Fruit fly (Drosophila melanogaster) whole organism, embryonic: ENCODE data around the gene Mst89B.
A peak's percentile ranks its signal among the peaks of the same experiment; 100 is the strongest.

Experiments used
- Adf1 ChIP-seq: fragments of 200-800 bp; sonication (Bioruptor generic); IDR thresholded peaks from 2 replicates; pipeline ENCODE4 v1.3.6; 2022; ENCODE audit warnings: missing biosample characterization, missing genetic modification characterization
- CG11093 ChIP-seq: fragments of 200-800 bp; sonication (Bioruptor generic); IDR thresholded peaks from 3 replicates; pipeline ENCODE4 v1.3.6; 2022; ENCODE audit warnings: missing biosample characterization, missing genetic modification characterization
- CG12299 ChIP-seq: fragments of 200-800 bp; sonication (Bioruptor generic); optimal IDR thresholded peaks from 2 replicates; lab custom pipeline; 2018; ENCODE audit warnings: missing biosample characterization, mild to moderate bottlenecking, missing genetic modification characterization
- CG13296 ChIP-seq: fragments of 200-800 bp; sonication (Bioruptor generic); optimal IDR thresholded peaks from 3 replicates; lab custom pipeline; 2018; ENCODE audit warnings: missing biosample characterization, mild to moderate bottlenecking, missing genetic modification characterization
- CG14860 ChIP-seq: fragments of 200-800 bp; sonication (Bioruptor generic); IDR thresholded peaks from 3 replicates; pipeline ENCODE4 v1.3.6; 2022; ENCODE audit warnings: missing biosample characterization, missing genetic modification characterization; ENCODE audit not compliant: partially characterized antibody
- CG15479 ChIP-seq: fragments of 200-800 bp; sonication (Bioruptor generic); optimal IDR thresholded peaks from 3 replicates; lab custom pipeline; 2019; ENCODE audit warnings: missing biosample characterization, mild to moderate bottlenecking, missing genetic modification characterization, moderate library complexity
- CG15601 ChIP-seq: fragments of 200-800 bp; sonication (Bioruptor generic); optimal IDR thresholded peaks from 3 replicates; lab custom pipeline; 2019; ENCODE audit warnings: missing biosample characterization, mild to moderate bottlenecking, missing genetic modification characterization, moderate library complexity
- CG1647 ChIP-seq: fragments of 200-800 bp; sonication (Bioruptor generic); optimal IDR thresholded peaks from 3 replicates; lab custom pipeline; 2016; ENCODE audit warnings: missing biosample characterization, missing genetic modification characterization
- CG17912 ChIP-seq: fragments of 200-800 bp; sonication (Bioruptor generic); optimal IDR thresholded peaks from 2 replicates; lab custom pipeline; 2018; ENCODE audit warnings: missing biosample characterization, mild to moderate bottlenecking, missing genetic modification characterization
- CG2875 ChIP-seq: fragments of 200-800 bp; sonication (Bioruptor generic); optimal IDR thresholded peaks from 2 replicates; lab custom pipeline; 2017; ENCODE audit warnings: missing biosample characterization, mild to moderate bottlenecking, missing genetic modification characterization, missing genetic modification reagents
- CG3407 ChIP-seq: fragments of 200-800 bp; sonication (Bioruptor generic); optimal IDR thresholded peaks from 2 replicates; lab custom pipeline; 2018; ENCODE audit warnings: missing biosample characterization, mild to moderate bottlenecking, missing genetic modification characterization
- CG3995 ChIP-seq: fragments of 200-800 bp; sonication (Bioruptor generic); optimal IDR thresholded peaks from 3 replicates; lab custom pipeline; 2016; ENCODE audit warnings: missing biosample characterization, missing genetic modification characterization
- CG6683 ChIP-seq: fragments of 200-800 bp; sonication (Bioruptor generic); optimal IDR thresholded peaks from 2 replicates; lab custom pipeline; 2017; ENCODE audit warnings: missing biosample characterization, mild to moderate bottlenecking, missing genetic modification characterization, missing genetic modification reagents
- CG7786 ChIP-seq: fragments of 200-800 bp; sonication (Bioruptor generic); optimal IDR thresholded peaks from 2 replicates; lab custom pipeline; 2016; ENCODE audit warnings: missing biosample characterization, missing genetic modification characterization
- Chrac-16 ChIP-seq: fragments of 200-800 bp; sonication (Bioruptor generic); optimal IDR thresholded peaks from 3 replicates; lab custom pipeline; 2016; ENCODE audit warnings: missing biosample characterization, missing genetic modification characterization
- CoRest ChIP-seq: fragments of 200-800 bp; sonication (Bioruptor generic); optimal IDR thresholded peaks from 3 replicates; lab custom pipeline; 2018; ENCODE audit warnings: missing biosample characterization, mild to moderate bottlenecking, missing genetic modification characterization, moderate library complexity
- D19A ChIP-seq: fragments of 200-800 bp; optimal IDR thresholded peaks from 3 replicates; lab custom pipeline; 2019; ENCODE audit warnings: missing biosample characterization, mild to moderate bottlenecking, missing genetic modification characterization, moderate library complexity
- D19B ChIP-seq: fragments of 200-800 bp; sonication (Bioruptor generic); optimal IDR thresholded peaks from 2 replicates; lab custom pipeline; 2017; ENCODE audit warnings: missing biosample characterization, mild to moderate bottlenecking, missing genetic modification characterization
- Dll ChIP-seq: fragments of 200-800 bp; sonication (Bioruptor generic); IDR thresholded peaks from 4 replicates; pipeline ENCODE4 v1.3.6; 2022; ENCODE audit warnings: missing biosample characterization, missing genetic modification characterization; ENCODE audit not compliant: partially characterized antibody
- E2f1 ChIP-seq: fragments of 200-800 bp; sonication (Bioruptor generic); IDR thresholded peaks from 2 replicates; pipeline ENCODE4 v1.3.6; 2022; ENCODE audit warnings: missing biosample characterization, missing genetic modification characterization
- E2f2 ChIP-seq: fragments of 200-800 bp; sonication (Bioruptor generic); IDR thresholded peaks from 2 replicates; pipeline ENCODE4 v1.3.6; 2022; ENCODE audit warnings: missing biosample characterization, missing genetic modification characterization
- Ets65A ChIP-seq: fragments of 200-800 bp; sonication (Bioruptor generic); peaks from one replicate; lab custom pipeline; 2016; ENCODE audit warnings: missing biosample characterization, missing genetic modification characterization
- Hr3 ChIP-seq: fragments of 200-800 bp; sonication (Bioruptor generic); optimal IDR thresholded peaks from 3 replicates; lab custom pipeline; 2016; ENCODE audit warnings: missing biosample characterization, missing genetic modification characterization
- Scr ChIP-seq: fragments of 200-800 bp; sonication (Bioruptor generic); IDR thresholded peaks from 2 replicates; pipeline ENCODE4 v1.3.6; 2022; ENCODE audit warnings: missing biosample characterization, missing genetic modification characterization; ENCODE audit not compliant: partially characterized antibody
- Sin3A ChIP-seq: fragments of >200 bp; optimal IDR thresholded peaks from 2 replicates; lab custom pipeline; 2018
- Sox100B ChIP-seq: fragments of 200-800 bp; sonication (Bioruptor generic); optimal IDR thresholded peaks from 3 replicates; lab custom pipeline; 2018; ENCODE audit warnings: missing biosample characterization, mild to moderate bottlenecking, missing genetic modification characterization
- Ssrp ChIP-seq: fragments of 200-800 bp; sonication (Bioruptor generic); optimal IDR thresholded peaks from 2 replicates; lab custom pipeline; 2018; ENCODE audit warnings: missing biosample characterization, mild to moderate bottlenecking, missing genetic modification characterization, moderate library complexity
- bigmax ChIP-seq: fragments of 200-800 bp; sonication (Bioruptor generic); optimal IDR thresholded peaks from 2 replicates; lab custom pipeline; 2018; ENCODE audit warnings: missing biosample characterization, mild to moderate bottlenecking, missing genetic modification characterization
- bowl ChIP-seq: fragments of 200-800 bp; sonication (Bioruptor generic); IDR thresholded peaks from 2 replicates; pipeline ENCODE4 v1.3.6; 2022; ENCODE audit warnings: missing biosample characterization, missing genetic modification characterization
- bsh ChIP-seq, 2 experiments: fragments of 200-800 bp; sonication (Bioruptor generic); optimal IDR thresholded peaks; 2 replicates each; lab custom pipeline; 2017 to 2018; ENCODE audit warnings: mild to moderate bottlenecking in 2 of 2, missing biosample characterization in 2 of 2, missing genetic modification characterization in 2 of 2, moderate library complexity in 1 of 2
- fd102C ChIP-seq: fragments of 200-800 bp; sonication (Bioruptor generic); optimal IDR thresholded peaks from 2 replicates; lab custom pipeline; 2018; ENCODE audit warnings: missing biosample characterization, mild to moderate bottlenecking, missing genetic modification characterization, moderate library complexity
- fd96Cb ChIP-seq: fragments of 200-800 bp; sonication (Bioruptor generic); optimal IDR thresholded peaks from 2 replicates; lab custom pipeline; 2018; ENCODE audit warnings: missing biosample characterization, mild to moderate bottlenecking, missing genetic modification characterization, moderate library complexity
- fu2 ChIP-seq: fragments of 200-800 bp; sonication (Bioruptor generic); optimal IDR thresholded peaks from 2 replicates; lab custom pipeline; 2016; ENCODE audit warnings: missing biosample characterization, missing genetic modification characterization
- gce ChIP-seq: fragments of 200-800 bp; sonication (Bioruptor generic); IDR thresholded peaks from 3 replicates; pipeline ENCODE4 v1.3.6; 2022; ENCODE audit warnings: missing biosample characterization, missing genetic modification characterization
- h ChIP-seq: fragments of >200 bp; optimal IDR thresholded peaks from 2 replicates; lab custom pipeline; 2017
- ind ChIP-seq: fragments of 200-800 bp; sonication (Bioruptor generic); optimal IDR thresholded peaks from 3 replicates; lab custom pipeline; 2016; ENCODE audit warnings: missing biosample characterization, missing genetic modification characterization
- lbe ChIP-seq: fragments of 200-800 bp; sonication (Bioruptor generic); optimal IDR thresholded peaks from 2 replicates; lab custom pipeline; 2016; ENCODE audit warnings: missing biosample characterization, mild to moderate bottlenecking, missing genetic modification characterization
- lov ChIP-seq, 2 experiments: fragments of 200-800 bp in 1 of 2; fragments of >200 bp in 1 of 2; sonication (Bioruptor generic) in 1 of 2; IDR thresholded peaks in 1 of 2; optimal IDR thresholded peaks in 1 of 2; 2 replicates in 1 of 2; 3 replicates in 1 of 2; pipeline versions ENCODE4 v1.3.6 to Lab custom; 2017 to 2022; ENCODE audit warnings: missing biosample characterization in 1 of 2, missing genetic modification characterization in 1 of 2
- maf-S ChIP-seq: fragments of 200-800 bp; sonication (Bioruptor generic); optimal IDR thresholded peaks from 2 replicates; lab custom pipeline; 2016; ENCODE audit warnings: missing biosample characterization, missing genetic modification characterization
- nerfin-1 ChIP-seq: fragments of 200-800 bp; sonication (Bioruptor generic); optimal IDR thresholded peaks from 3 replicates; lab custom pipeline; 2019; ENCODE audit warnings: missing biosample characterization, mild to moderate bottlenecking, missing genetic modification characterization, moderate library complexity
- phol ChIP-seq: fragments of 200-800 bp; sonication (Bioruptor generic); optimal IDR thresholded peaks from 3 replicates; lab custom pipeline; 2018; ENCODE audit warnings: missing biosample characterization, mild to moderate bottlenecking, missing genetic modification characterization, moderate library complexity
- prd ChIP-seq, 3 experiments: fragments of >200 bp in 2 of 3; fragments of 200-800 bp in 1 of 3; sonication (Bioruptor generic) in 1 of 3; optimal IDR thresholded peaks in 2 of 3; IDR thresholded peaks in 1 of 3; 2 replicates in 2 of 3; 3 replicates in 1 of 3; pipeline versions ENCODE4 v1.3.6 to Lab custom; 2017 to 2022; ENCODE audit warnings: missing biosample characterization in 1 of 3, missing genetic modification characterization in 1 of 3
- rib ChIP-seq: fragments of 200-800 bp; sonication (Bioruptor generic); IDR thresholded peaks from 2 replicates; pipeline ENCODE4 v1.3.6; 2022; ENCODE audit warnings: missing biosample characterization, missing genetic modification characterization
- row ChIP-seq: fragments of 200-800 bp; sonication (Bioruptor generic); IDR thresholded peaks from 3 replicates; pipeline ENCODE4 v1.3.6; 2022; ENCODE audit warnings: missing biosample characterization, missing genetic modification characterization
- schlank ChIP-seq: fragments of 200-800 bp; sonication (Bioruptor generic); optimal IDR thresholded peaks from 2 replicates; lab custom pipeline; 2018; ENCODE audit warnings: missing biosample characterization, mild to moderate bottlenecking, missing genetic modification characterization
- tll ChIP-seq, 2 experiments: fragments of 200-800 bp in 1 of 2; fragments of >200 bp in 1 of 2; sonication (Bioruptor generic) in 1 of 2; optimal IDR thresholded peaks; 2 replicates each; lab custom pipeline; 2017 to 2019; ENCODE audit warnings: missing biosample characterization in 2 of 2, missing genetic modification characterization in 2 of 2, mild to moderate bottlenecking in 1 of 2, moderate library complexity in 1 of 2
- wdn ChIP-seq: fragments of 200-800 bp; sonication (Bioruptor generic); IDR thresholded peaks from 2 replicates; pipeline ENCODE4 v1.3.6; 2022; ENCODE audit warnings: missing biosample characterization, missing genetic modification characterization
- yki ChIP-seq: fragments of >200 bp; optimal IDR thresholded peaks from 3 replicates; lab custom pipeline; 2018

Gene Mst89B

dm6 chr3R:16231385-16232307, 35.2 kb upstream of the Mst89B start (continued):
- peak; percentile 84 for TF ChIP-seq Sox100B (GFP tag; lab: Kevin White, UChicago)
- no peak for TF ChIP-seq Dll (GFP tag; lab: Robert Waterston, UW)
- TF ChIP-seq lov (optimal IDR thresholded peaks at IDR 0.05; lab: Kevin White, UChicago): no peak
- no peak for TF ChIP-seq lov (GFP tag; IDR thresholded peaks at IDR 0.05; lab: Robert Waterston, UW)
- TF ChIP-seq tll (GFP tag; optimal IDR thresholded peaks at IDR 0.05; lab: Kevin White, UChicago): peak; percentile 13 to 39
- no peak for TF ChIP-seq Scr (GFP tag; lab: Robert Waterston, UW)
- TF ChIP-seq row (GFP tag; lab: Robert Waterston, UW): no peak
- TF ChIP-seq Adf1 (GFP tag; lab: Robert Waterston, UW): no peak
- TF ChIP-seq D19B (GFP tag; lab: Kevin White, UChicago): peak; percentile 43
- TF ChIP-seq wdn (GFP tag; lab: Robert Waterston, UW): no peak
- TF ChIP-seq ind (GFP tag; lab: Kevin White, UChicago): peak; percentile 77
- peak; percentile 71; the same call in 1 of the 3 replicates for TF ChIP-seq CG11093 (GFP tag; lab: Robert Waterston, UW)
- peak; percentile 76 for TF ChIP-seq Ssrp (tag; lab: Kevin White, UChicago)
- no peak for TF ChIP-seq CG3995 (GFP tag; lab: Kevin White, UChicago)
- peak; percentile 85 for TF ChIP-seq CoRest (tag; lab: Kevin White, UChicago)
- TF ChIP-seq CG2875: peak; percentile 58
- TF ChIP-seq bigmax: no peak
- TF ChIP-seq CG15479 (GFP tag; lab: Kevin White, UChicago): no peak
- TF ChIP-seq bsh (GFP tag; optimal IDR thresholded peaks at IDR 0.05; lab: Kevin White, UChicago): peak; percentile 51 to 71
- TF ChIP-seq CG3407 (GFP tag; lab: Kevin White, UChicago): peak; percentile 38
- no peak for TF ChIP-seq Sin3A (lab: Kevin White, UChicago)
- no peak for TF ChIP-seq prd (optimal IDR thresholded peaks at IDR 0.05; lab: Kevin White, UChicago)
- no peak for TF ChIP-seq prd (GFP tag; IDR thresholded peaks at IDR 0.05; lab: Robert Waterston, UW)
- TF ChIP-seq CG13296 (GFP tag; lab: Kevin White, UChicago): peak; percentile 69
- TF ChIP-seq E2f2 (GFP tag; lab: Robert Waterston, UW): no peak
- peak; percentile 19 for TF ChIP-seq lbe (GFP tag; lab: Kevin White, UChicago)
- no peak for TF ChIP-seq rib
- TF ChIP-seq Chrac-16 (GFP tag; lab: Kevin White, UChicago): peak; percentile 75
- peak; percentile 80 for TF ChIP-seq fd96Cb (tag; lab: Kevin White, UChicago)
- TF ChIP-seq E2f1 (GFP tag; lab: Robert Waterston, UW): no peak
- no peak for TF ChIP-seq CG14860 (GFP tag; lab: Robert Waterston, UW)
- peak; percentile 59 for TF ChIP-seq CG1647 (GFP tag; lab: Kevin White, UChicago)
- peak; percentile 64 for TF ChIP-seq nerfin-1 (tag; lab: Kevin White, UChicago)
- TF ChIP-seq CG6683 (GFP tag; lab: Kevin White, UChicago): peak; percentile 18
- peak; percentile 94 for TF ChIP-seq Ets65A
- TF ChIP-seq CG15601 (tag; lab: Kevin White, UChicago): peak; percentile 57
- TF ChIP-seq yki: no peak
- peak; percentile 68 for TF ChIP-seq maf-S (GFP tag; lab: Kevin White, UChicago)
- TF ChIP-seq h (lab: Kevin White, UChicago): no peak
- no peak for TF ChIP-seq CG17912
- TF ChIP-seq Hr3 (GFP tag; lab: Kevin White, UChicago): peak; percentile 74
- TF ChIP-seq CG7786: peak; percentile 77
- no peak for TF ChIP-seq bowl (GFP tag; lab: Robert Waterston, UW)
- peak; percentile 50 for TF ChIP-seq CG12299 (tag; lab: Kevin White, UChicago)
- peak; percentile 64 for TF ChIP-seq fu2 (GFP tag; lab: Kevin White, UChicago)
- peak; percentile 70 for TF ChIP-seq D19A
- no peak for TF ChIP-seq fd102C (GFP tag; lab: Kevin White, UChicago)
- TF ChIP-seq gce (GFP tag; lab: Robert Waterston, UW): no peak
- peak; percentile 49 for TF ChIP-seq schlank
- peak; percentile 86 for TF ChIP-seq phol (tag; lab: Kevin White, UChicago)
